Fruit fly (Drosophila melanogaster) whole organism, embryonic: ENCODE data around the gene CG18131.
A peak's percentile ranks its signal among the peaks of the same experiment; 100 is the strongest.

ENCODE experiments used
- Antp ChIP-seq: fragments of 200-800 bp; sonication (Bioruptor generic); optimal IDR thresholded peaks from 3 replicates; lab custom pipeline; 2016; ENCODE audit warnings: missing biosample characterization, missing genetic modification characterization
- Atf3 ChIP-seq: fragments of 200-800 bp; sonication (Bioruptor generic); optimal IDR thresholded peaks from 3 replicates; lab custom pipeline; 2016; ENCODE audit warnings: missing biosample characterization, missing genetic modification characterization
- CG11504 ChIP-seq: fragments of 200-800 bp; sonication (Bioruptor generic); optimal IDR thresholded peaks from 3 replicates; lab custom pipeline; 2019; ENCODE audit warnings: missing biosample characterization, mild to moderate bottlenecking, missing genetic modification characterization, moderate library complexity
- CG12219 ChIP-seq: fragments of 200-800 bp; sonication (Bioruptor generic); optimal IDR thresholded peaks from 3 replicates; lab custom pipeline; 2018; ENCODE audit warnings: missing biosample characterization, mild to moderate bottlenecking, missing genetic modification characterization
- CG1233 ChIP-seq: fragments of 200-800 bp; sonication (Bioruptor generic); optimal IDR thresholded peaks from 4 replicates; lab custom pipeline; 2018; ENCODE audit warnings: missing biosample characterization, mild to moderate bottlenecking, missing genetic modification characterization
- CG12659 ChIP-seq: fragments of 200-800 bp; sonication (Bioruptor generic); optimal IDR thresholded peaks from 3 replicates; lab custom pipeline; 2017; ENCODE audit warnings: mild to moderate bottlenecking, missing biosample characterization, missing genetic modification reagents, missing genetic modification characterization
- CG13424 ChIP-seq: fragments of 200-800 bp; sonication (Bioruptor generic); optimal IDR thresholded peaks from 2 replicates; lab custom pipeline; 2019; ENCODE audit warnings: missing biosample characterization, mild to moderate bottlenecking, missing genetic modification characterization, moderate library complexity
- CG16813 ChIP-seq: fragments of 200-800 bp; sonication (Bioruptor generic); IDR thresholded peaks from 3 replicates; pipeline ENCODE4 v1.3.6; 2022; ENCODE audit warnings: missing biosample characterization, missing genetic modification characterization; ENCODE audit not compliant: partially characterized antibody
- CG17359 ChIP-seq: fragments of 200-800 bp; sonication (Bioruptor generic); optimal IDR thresholded peaks from 3 replicates; lab custom pipeline; 2018; ENCODE audit warnings: missing biosample characterization, mild to moderate bottlenecking, missing genetic modification characterization, moderate library complexity
- CG30431 ChIP-seq: fragments of 200-800 bp; sonication (Bioruptor generic); optimal IDR thresholded peaks from 2 replicates; lab custom pipeline; 2017; ENCODE audit warnings: missing biosample characterization, missing genetic modification characterization
- CG3065 ChIP-seq: fragments of 200-800 bp; sonication (Bioruptor generic); optimal IDR thresholded peaks from 2 replicates; lab custom pipeline; 2016; ENCODE audit warnings: missing biosample characterization, missing genetic modification characterization
- CG33557 ChIP-seq: fragments of 200-800 bp; sonication (Bioruptor generic); optimal IDR thresholded peaks from 2 replicates; lab custom pipeline; 2019; ENCODE audit warnings: missing biosample characterization, mild to moderate bottlenecking, missing genetic modification characterization, moderate library complexity
- CG34224 ChIP-seq: fragments of 200-800 bp; sonication (Bioruptor generic); IDR thresholded peaks from 3 replicates; pipeline ENCODE4 v1.3.6; 2022; ENCODE audit warnings: missing biosample characterization, missing genetic modification characterization; ENCODE audit not compliant: partially characterized antibody
- CG34422 ChIP-seq: fragments of 200-800 bp; sonication (Bioruptor generic); IDR thresholded peaks from 3 replicates; pipeline ENCODE4 v1.3.6; 2022; ENCODE audit warnings: missing biosample characterization, missing genetic modification characterization
- CG4707 ChIP-seq: fragments of 200-800 bp; sonication (Bioruptor generic); optimal IDR thresholded peaks from 2 replicates; lab custom pipeline; 2018; ENCODE audit warnings: missing biosample characterization, mild to moderate bottlenecking, missing genetic modification characterization, moderate library complexity
- CG7928 ChIP-seq: fragments of 200-800 bp; sonication (Bioruptor generic); optimal IDR thresholded peaks from 2 replicates; lab custom pipeline; 2017; ENCODE audit warnings: missing biosample characterization, mild to moderate bottlenecking, missing genetic modification characterization
- CG9215 ChIP-seq: fragments of 200-800 bp; sonication (Bioruptor generic); IDR thresholded peaks from 2 replicates; pipeline ENCODE4 v1.3.6; 2022; ENCODE audit warnings: missing biosample characterization, missing genetic modification characterization
- CHES-1-like ChIP-seq: fragments of 200-800 bp; sonication (Bioruptor generic); optimal IDR thresholded peaks from 2 replicates; lab custom pipeline; 2016; ENCODE audit warnings: missing biosample characterization, missing genetic modification characterization
- CkIIα-i1 ChIP-seq: fragments of 200-800 bp; sonication (Bioruptor generic); IDR thresholded peaks from 2 replicates; pipeline ENCODE4 v1.3.6; 2022; ENCODE audit warnings: missing biosample characterization, missing genetic modification characterization
- Doc2 ChIP-seq: fragments of 200-800 bp; sonication (Bioruptor generic); IDR thresholded peaks from 2 replicates; pipeline ENCODE4 v1.3.6; 2022; ENCODE audit warnings: missing biosample characterization, missing genetic modification characterization
- E2f2 ChIP-seq: fragments of 200-800 bp; sonication (Bioruptor generic); IDR thresholded peaks from 2 replicates; pipeline ENCODE4 v1.3.6; 2022; ENCODE audit warnings: missing biosample characterization, missing genetic modification characterization
- Elba2 ChIP-seq: fragments of 200-800 bp; sonication (Bioruptor generic); optimal IDR thresholded peaks from 3 replicates; lab custom pipeline; 2016; ENCODE audit warnings: missing biosample characterization, missing genetic modification characterization
- Gug ChIP-seq: fragments of 200-800 bp; sonication (Bioruptor generic); IDR thresholded peaks from 4 replicates; pipeline ENCODE4 v1.3.6; 2022; ENCODE audit warnings: missing biosample characterization, missing genetic modification characterization
- MBD-R2 ChIP-seq: fragments of 200-800 bp; sonication (Bioruptor generic); IDR thresholded peaks from 2 replicates; pipeline ENCODE4 v1.3.6; 2022; ENCODE audit warnings: missing biosample characterization, missing genetic modification characterization
- Mad ChIP-seq: fragments of 200-800 bp; sonication (Bioruptor generic); optimal IDR thresholded peaks from 2 replicates; lab custom pipeline; 2016; ENCODE audit warnings: missing biosample characterization, missing genetic modification characterization
- Meics ChIP-seq: fragments of 200-800 bp; sonication (Bioruptor generic); optimal IDR thresholded peaks from 2 replicates; lab custom pipeline; 2017; ENCODE audit warnings: missing biosample characterization, mild to moderate bottlenecking, missing genetic modification characterization
- NFAT ChIP-seq: fragments of 200-800 bp; sonication (Bioruptor generic); IDR thresholded peaks from 2 replicates; pipeline ENCODE4 v1.3.6; 2022; ENCODE audit warnings: missing biosample characterization, missing genetic modification characterization
- NK7.1 ChIP-seq: fragments of 200-800 bp; sonication (Bioruptor generic); optimal IDR thresholded peaks from 3 replicates; lab custom pipeline; 2016; ENCODE audit warnings: missing biosample characterization, missing genetic modification characterization
- Scr ChIP-seq: fragments of 200-800 bp; sonication (Bioruptor generic); IDR thresholded peaks from 2 replicates; pipeline ENCODE4 v1.3.6; 2022; ENCODE audit warnings: missing biosample characterization, missing genetic modification characterization; ENCODE audit not compliant: partially characterized antibody
- Sry-δ ChIP-seq: fragments of 200-800 bp; sonication (Bioruptor generic); optimal IDR thresholded peaks from 2 replicates; lab custom pipeline; 2016; ENCODE audit warnings: missing biosample characterization, missing genetic modification characterization
- Taf1 ChIP-seq: fragments of 200-800 bp; sonication (Bioruptor generic); IDR thresholded peaks from 2 replicates; pipeline ENCODE4 v1.3.6; 2022; ENCODE audit warnings: missing biosample characterization, missing genetic modification characterization
- abd-A ChIP-seq: fragments of 200-800 bp; sonication (Bioruptor generic); optimal IDR thresholded peaks from 3 replicates; lab custom pipeline; 2019; ENCODE audit warnings: missing biosample characterization, mild to moderate bottlenecking, missing genetic modification characterization, moderate library complexity
- bab2 ChIP-seq: fragments of 200-800 bp; sonication (Bioruptor generic); optimal IDR thresholded peaks from 2 replicates; lab custom pipeline; 2016; ENCODE audit warnings: missing biosample characterization, missing genetic modification characterization
- cad ChIP-seq: fragments of >200 bp; optimal IDR thresholded peaks from 2 replicates; lab custom pipeline; 2017; ENCODE audit warnings: missing biosample characterization, missing genetic modification characterization
- cato ChIP-seq: fragments of 200-800 bp; sonication (Bioruptor generic); optimal IDR thresholded peaks from 2 replicates; lab custom pipeline; 2016; ENCODE audit warnings: missing biosample characterization, missing genetic modification characterization, borderline replicate concordance
- caup ChIP-seq: fragments of 200-800 bp; sonication (Bioruptor generic); optimal IDR thresholded peaks from 3 replicates; lab custom pipeline; 2017; ENCODE audit warnings: missing biosample characterization, mild to moderate bottlenecking, missing genetic modification characterization, moderate library complexity; ENCODE audit not compliant: severe bottlenecking
- dati ChIP-seq: fragments of 200-800 bp; sonication (Bioruptor generic); IDR thresholded peaks from 2 replicates; pipeline ENCODE4 v1.3.6; 2022; ENCODE audit warnings: missing biosample characterization, missing genetic modification characterization
- dysf ChIP-seq: fragments of 200-800 bp; sonication (Bioruptor generic); IDR thresholded peaks from 3 replicates; pipeline ENCODE4 v1.3.6; 2022; ENCODE audit warnings: missing biosample characterization, missing genetic modification characterization
- en ChIP-seq: fragments of 200-800 bp; sonication (Bioruptor generic); optimal IDR thresholded peaks from 2 replicates; lab custom pipeline; 2016; ENCODE audit warnings: missing biosample characterization, missing genetic modification characterization
- gro ChIP-seq: fragments of 200-800 bp; sonication (Bioruptor generic); optimal IDR thresholded peaks from 2 replicates; lab custom pipeline; 2016; ENCODE audit warnings: missing biosample characterization, missing genetic modification characterization
- insv ChIP-seq, 2 experiments: fragments of 200-800 bp; sonication (Bioruptor generic); optimal IDR thresholded peaks; 3 replicates each; lab custom pipeline; 2016 to 2018; ENCODE audit warnings: missing biosample characterization in 2 of 2, missing genetic modification characterization in 2 of 2
- jigr1 ChIP-seq: fragments of 200-800 bp; sonication (Bioruptor generic); IDR thresholded peaks from 3 replicates; pipeline ENCODE4 v1.3.6; 2022; ENCODE audit warnings: missing biosample characterization, missing genetic modification characterization
- klu ChIP-seq: fragments of 200-800 bp; sonication (Bioruptor generic); IDR thresholded peaks from 2 replicates; pipeline ENCODE4 v1.3.6; 2022; ENCODE audit warnings: missing biosample characterization, missing genetic modification characterization
- kni ChIP-seq: fragments of 200-800 bp; sonication (Bioruptor generic); optimal IDR thresholded peaks from 3 replicates; lab custom pipeline; 2017; ENCODE audit warnings: mild to moderate bottlenecking, missing biosample characterization, missing genetic modification reagents, missing genetic modification characterization
- lmd ChIP-seq: fragments of 200-800 bp; sonication (Bioruptor generic); IDR thresholded peaks from 2 replicates; pipeline ENCODE4 v1.3.6; 2022; ENCODE audit warnings: missing biosample characterization, missing genetic modification characterization
- pfk ChIP-seq: fragments of 200-800 bp; sonication (Bioruptor generic); optimal IDR thresholded peaks from 2 replicates; lab custom pipeline; 2018; ENCODE audit warnings: missing biosample characterization, mild to moderate bottlenecking, missing genetic modification characterization, moderate library complexity
- pnt ChIP-seq: fragments of 200-800 bp; sonication (Bioruptor generic); optimal IDR thresholded peaks from 3 replicates; lab custom pipeline; 2016; ENCODE audit warnings: missing biosample characterization, missing genetic modification characterization
- prd ChIP-seq, 3 experiments: fragments of >200 bp in 2 of 3; fragments of 200-800 bp in 1 of 3; sonication (Bioruptor generic) in 1 of 3; optimal IDR thresholded peaks in 2 of 3; IDR thresholded peaks in 1 of 3; 2 replicates in 2 of 3; 3 replicates in 1 of 3; pipeline versions ENCODE4 v1.3.6 to Lab custom; 2017 to 2022; ENCODE audit warnings: missing biosample characterization in 1 of 3, missing genetic modification characterization in 1 of 3
- row ChIP-seq: fragments of 200-800 bp; sonication (Bioruptor generic); IDR thresholded peaks from 3 replicates; pipeline ENCODE4 v1.3.6; 2022; ENCODE audit warnings: missing biosample characterization, missing genetic modification characterization
- sqz ChIP-seq: fragments of 200-800 bp; sonication (Bioruptor generic); optimal IDR thresholded peaks from 3 replicates; lab custom pipeline; 2018; ENCODE audit warnings: missing biosample characterization, mild to moderate bottlenecking, missing genetic modification characterization
- tna ChIP-seq: fragments of 200-800 bp; sonication (Bioruptor generic); IDR thresholded peaks from 2 replicates; pipeline ENCODE4 v1.3.6; 2022; ENCODE audit warnings: missing biosample characterization, missing genetic modification characterization; ENCODE audit not compliant: partially characterized antibody

Gene CG18131

dm6 chr2L:1462136-1462535 lies 38.3 kb downstream of the CG18131 start (continued):
- TF ChIP-seq Antp (GFP tag; lab: Kevin White, UChicago) (no peak), CG13424 (tag; lab: Kevin White, UChicago) (no peak), CG16813 (GFP tag; lab: Robert Waterston, UW) (peak; percentile 93), CkIIα-i1 (GFP tag; lab: Robert Waterston, UW) (no peak), Taf1 (GFP tag; lab: Robert Waterston, UW) (no peak), tna (GFP tag; lab: Robert Waterston, UW) (no peak), dati (GFP tag; lab: Robert Waterston, UW) (no peak), caup (GFP tag; lab: Kevin White, UChicago) (no peak), abd-A (tag; lab: Kevin White, UChicago) (no peak), MBD-R2 (GFP tag; lab: Robert Waterston, UW) (no peak), prd (optimal IDR thresholded peaks at IDR 0.05; lab: Kevin White, UChicago) (no peak), prd (GFP tag; IDR thresholded peaks at IDR 0.05; lab: Robert Waterston, UW) (peak; percentile 84), lmd (GFP tag; lab: Robert Waterston, UW) (peak; percentile 57; the same call in 1 of the 2 replicates), sqz (GFP tag; lab: Kevin White, UChicago) (no peak), jigr1 (GFP tag; lab: Robert Waterston, UW) (no peak), Mad (GFP tag; lab: Kevin White, UChicago) (no peak), NK7.1 (GFP tag; lab: Kevin White, UChicago) (no peak), CG4707 (GFP tag; lab: Kevin White, UChicago) (no peak), NFAT (GFP tag; lab: Robert Waterston, UW) (no peak), CG12659 (GFP tag; lab: Kevin White, UChicago) (no peak), CG30431 (GFP tag; lab: Kevin White, UChicago) (peak; percentile 4), Scr (GFP tag; lab: Robert Waterston, UW) (peak; percentile 89), dysf (0 out of 3 replicates have a peak, but pooled peaks have one; percentile 11), Atf3 (GFP tag; lab: Kevin White, UChicago) (peak; percentile 37), CG7928 (GFP tag; lab: Kevin White, UChicago) (no peak), CG12219 (GFP tag; lab: Kevin White, UChicago) (no peak), CG1233 (no peak), pnt (GFP tag; lab: Kevin White, UChicago) (no peak), CG34422 (GFP tag; lab: Robert Waterston, UW) (0 out of 3 replicates have a peak, but pooled peaks have one; percentile 58), klu (0 out of 2 replicates have a peak, but pooled peaks have one; percentile 13), Meics (no peak), Sry-δ (peak; percentile 61), CG34224 (GFP tag; lab: Robert Waterston, UW) (peak; percentile 67), CG33557 (GFP tag; lab: Kevin White, UChicago) (peak; percentile 85), gro (GFP tag; lab: Kevin White, UChicago) (no peak), cato (GFP tag; lab: Kevin White, UChicago) (no peak), Doc2 (GFP tag; lab: Robert Waterston, UW) (no peak), en (GFP tag; lab: Kevin White, UChicago) (no peak), CG11504 (tag; lab: Kevin White, UChicago) (peak; percentile 25), CG9215 (GFP tag; lab: Robert Waterston, UW) (no peak), CG3065 (GFP tag; lab: Kevin White, UChicago) (no peak), pfk (no peak), cad (GFP tag; lab: Kevin White, UChicago) (no peak), Elba2 (GFP tag; lab: Kevin White, UChicago) (no peak), CHES-1-like (GFP tag; lab: Kevin White, UChicago) (peak; percentile 30), Gug (GFP tag; lab: Robert Waterston, UW) (no peak; the same call in 3 of the 4 replicates), bab2 (peak; percentile 5), insv (GFP tag; optimal IDR thresholded peaks at IDR 0.05; lab: Kevin White, UChicago) (no peak), CG17359 (tag; lab: Kevin White, UChicago) (no peak), row (peak; percentile 88), E2f2 (GFP tag; lab: Robert Waterston, UW) (peak; percentile 35), kni (GFP tag; lab: Kevin White, UChicago) (peak; percentile 51)
